Worm (Caenorhabditis elegans): ENCODE results near the gene egli-1.
A peak's percentile ranks its signal among the peaks of the same experiment; 100 is the strongest.

egli-1 gene

ce11 chrII:9282787-9283186 lies 41.0 kb upstream of the egli-1 start (continued):
- peak; percentile 62 for TF ChIP-seq isw-1 (GFP tag; IDR thresholded peaks at IDR 0.05)
- peak; percentile 95 for TF ChIP-seq fkh-8 (tag; optimal IDR thresholded peaks at IDR 0.05)
- peak; percentile 87 for TF ChIP-seq nhr-19 (GFP tag; conservative IDR thresholded peaks at IDR 0.05)
- TF ChIP-seq aly-2 (tag; optimal IDR thresholded peaks at IDR 0.05), result peak; percentile 75
- TF ChIP-seq elt-2 (tag; optimal IDR thresholded peaks at IDR 0.05), result peak; percentile 77
- TF ChIP-seq rnt-1 (tag; optimal IDR thresholded peaks at IDR 0.05), result peak; percentile 89
- peak; percentile 71 for TF ChIP-seq irx-1 (tag; optimal IDR thresholded peaks at IDR 0.05)
- peak; percentile 31 for TF ChIP-seq pax-3 (tag; optimal IDR thresholded peaks at IDR 0.05)
- peak; percentile 84 for TF ChIP-seq nhr-90 (tag; optimal IDR thresholded peaks at IDR 0.05; ENCODE audit: poor library complexity)
- TF ChIP-seq unc-30 (tag; optimal IDR thresholded peaks at IDR 0.05), result no peak
- peak; percentile 45 for TF ChIP-seq zip-4 (GFP tag; optimal IDR thresholded peaks at IDR 0.05)
- TF ChIP-seq sox-4 (tag; optimal IDR thresholded peaks at IDR 0.05), result peak; percentile 52
- no peak for TF ChIP-seq F16B12.6 (tag; optimal IDR thresholded peaks at IDR 0.05)
- TF ChIP-seq fos-1 (tag; optimal IDR thresholded peaks at IDR 0.05), result peak; percentile 72
- no peak for TF ChIP-seq ceh-90 (tag; optimal IDR thresholded peaks at IDR 0.05)
- TF ChIP-seq sup-37 (GFP tag; optimal IDR thresholded peaks at IDR 0.05), result peak; percentile 62
- peak; percentile 98 for TF ChIP-seq snu-23 (GFP tag; optimal IDR thresholded peaks at IDR 0.05)
- peak; percentile 97 for TF ChIP-seq nhr-71 (tag; optimal IDR thresholded peaks at IDR 0.05)
- TF ChIP-seq hpl-2 (GFP tag; optimal IDR thresholded peaks at IDR 0.05), result peak; percentile 61
- peak; percentile 90 for TF ChIP-seq mep-1 (tag; optimal IDR thresholded peaks at IDR 0.05)
- no peak for TF ChIP-seq efl-3 (GFP tag; optimal IDR thresholded peaks at IDR 0.05)
- TF ChIP-seq hlh-17 (GFP tag; optimal IDR thresholded peaks at IDR 0.05; ENCODE audit: borderline replicate concordance), result no peak
- peak; percentile 77 for TF ChIP-seq lir-3 (tag; optimal IDR thresholded peaks at IDR 0.05; ENCODE audit: poor library complexity)
- peak; percentile 85 for TF ChIP-seq lin-13 (GFP tag; optimal IDR thresholded peaks at IDR 0.05)
- peak; percentile 88 for TF ChIP-seq xbp-1 (tag; optimal IDR thresholded peaks at IDR 0.05)
- TF ChIP-seq skn-1 (tag; optimal IDR thresholded peaks at IDR 0.05), result peak; percentile 72
- TF ChIP-seq nhr-77 (tag; optimal IDR thresholded peaks at IDR 0.05), result peak; percentile 94
- peak; percentile 96 for TF ChIP-seq nhr-85 (tag)
- no peak for TF ChIP-seq tlp-1 (tag; optimal IDR thresholded peaks at IDR 0.05)
- no peak for TF ChIP-seq lin-39 (tag; optimal IDR thresholded peaks at IDR 0.05)
- TF ChIP-seq efl-1 (optimal IDR thresholded peaks at IDR 0.05), result peak; percentile 80 to 88
- peak; percentile 52 to 88 for TF ChIP-seq efl-1 (GFP tag; optimal IDR thresholded peaks at IDR 0.05 in 1 of 2)
- TF ChIP-seq alr-1 (tag; optimal IDR thresholded peaks at IDR 0.05; ENCODE audit: borderline replicate concordance), result no peak
- TF ChIP-seq nhr-84 (tag; optimal IDR thresholded peaks at IDR 0.05), result no peak
- TF ChIP-seq snpc-4 (tag; optimal IDR thresholded peaks at IDR 0.05), result peak; percentile 51
- TF ChIP-seq unc-86 (tag; optimal IDR thresholded peaks at IDR 0.05), result peak; percentile 88
- TF ChIP-seq nhr-47 (tag; optimal IDR thresholded peaks at IDR 0.05), result peak; percentile 92
- no peak for TF ChIP-seq ces-1 (GFP tag; optimal IDR thresholded peaks at IDR 0.05)

DNA sequence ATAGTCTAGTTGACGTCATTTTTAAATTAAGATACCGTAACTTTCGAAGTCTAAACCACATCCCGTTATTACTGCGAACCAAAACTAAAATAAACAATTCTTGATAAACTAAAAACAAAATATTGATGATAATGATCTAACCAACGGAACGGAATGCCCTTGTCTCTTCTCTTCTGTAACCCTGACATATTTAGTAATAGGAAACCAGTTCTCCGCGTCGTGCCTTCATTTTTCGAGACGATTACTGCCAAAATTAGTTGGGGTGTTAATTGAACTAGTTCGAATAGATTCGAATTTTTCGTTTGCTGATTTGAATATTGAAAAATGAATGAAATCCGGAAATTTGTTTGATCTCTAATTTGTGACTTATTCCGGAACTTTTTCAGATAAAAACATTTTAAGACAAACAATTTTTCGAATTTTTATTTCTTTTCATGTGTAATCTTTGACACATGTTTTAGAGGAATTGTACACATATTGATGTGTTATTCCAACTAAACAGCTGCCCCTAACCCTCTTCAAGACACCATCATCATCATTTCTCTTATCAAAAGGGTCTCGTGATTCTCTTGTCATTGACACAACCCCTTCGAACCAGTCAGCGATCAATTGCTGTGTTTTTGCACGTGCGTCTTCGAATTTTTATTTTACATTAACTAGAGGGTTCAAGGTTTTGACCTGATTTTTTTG lies 39.9 kb upstream of the egli-1 start:
- TF ChIP-seq rnt-1 (tag; optimal IDR thresholded peaks at IDR 0.05), result peak; percentile 92
- no peak for TF ChIP-seq nhr-77 (tag; optimal IDR thresholded peaks at IDR 0.05)
- TF ChIP-seq tlp-1 (tag; optimal IDR thresholded peaks at IDR 0.05), result no peak
- no peak for TF ChIP-seq egl-27 (tag; optimal IDR thresholded peaks at IDR 0.05)
- TF ChIP-seq nhr-19 (GFP tag; conservative IDR thresholded peaks at IDR 0.05), result peak; percentile 86
- no peak for TF ChIP-seq hpl-2 (GFP tag; optimal IDR thresholded peaks at IDR 0.05)
- TF ChIP-seq C16A3.4 (tag; optimal IDR thresholded peaks at IDR 0.05), result peak; percentile 72
- TF ChIP-seq lin-15B (tag; optimal IDR thresholded peaks at IDR 0.05), result no peak
- peak; percentile 93 for TF ChIP-seq nhr-85 (tag)
- no peak for TF ChIP-seq snpc-4 (tag; optimal IDR thresholded peaks at IDR 0.05)
- TF ChIP-seq elt-3 (tag; optimal IDR thresholded peaks at IDR 0.05), result peak in 2 of 6 experiments; percentile 88 to 97
- TF ChIP-seq zip-4 (GFP tag; optimal IDR thresholded peaks at IDR 0.05), result peak; percentile 29
- TF ChIP-seq efl-1 (optimal IDR thresholded peaks at IDR 0.05), result peak in 1 of 2 experiments; percentile 37
- peak in 1 of 2 experiments; percentile 63 for TF ChIP-seq efl-1 (GFP tag; optimal IDR thresholded peaks at IDR 0.05 in 1 of 2)
- peak; percentile 69 for TF ChIP-seq elt-2 (tag; optimal IDR thresholded peaks at IDR 0.05)
- TF ChIP-seq lsy-2 (tag; optimal IDR thresholded peaks at IDR 0.05), result peak; percentile 78 to 87
- TF ChIP-seq grh-1 (GFP tag; IDR thresholded peaks at IDR 0.05), result peak; percentile 46
- no peak for TF ChIP-seq nhr-76 (tag; optimal IDR thresholded peaks at IDR 0.05)
- peak; percentile 71 for TF ChIP-seq nhr-47 (tag; optimal IDR thresholded peaks at IDR 0.05)
- no peak for TF ChIP-seq C04F5.9 (tag; optimal IDR thresholded peaks at IDR 0.05)
- TF ChIP-seq zag-1 (tag; optimal IDR thresholded peaks at IDR 0.05), result no peak
- TF ChIP-seq unc-30 (tag; optimal IDR thresholded peaks at IDR 0.05), result no peak
- TF ChIP-seq fkh-4 (tag; optimal IDR thresholded peaks at IDR 0.05; ENCODE audit: borderline replicate concordance), result no peak
- TF ChIP-seq swsn-7 (tag; optimal IDR thresholded peaks at IDR 0.05), result peak; percentile 64
- TF ChIP-seq blmp-1 (tag; optimal IDR thresholded peaks at IDR 0.05), result peak; percentile 79

Measured in whole organism, L1 larva.